Worm (Caenorhabditis elegans) whole organism, midembryonic: ENCODE measurements around the gene C43H6.6.

ENCODE experiments used
- T22C8.4 ChIP-seq: fragments of 200-800 bp; sonication (Bioruptor generic); IDR thresholded peaks from 2 replicates; pipeline ENCODE4 v1.3.6; 2022; ENCODE audit warnings: missing genetic modification characterization, missing compliant biosample characterization
- flt-1 ChIP-seq: fragments of 200-800 bp; sonication (Bioruptor generic); IDR thresholded peaks from 2 replicates; pipeline ENCODE4 v1.3.6; 2022; ENCODE audit warnings: missing genetic modification characterization, missing compliant biosample characterization
- tab-1 ChIP-seq: fragments of 200-800 bp; sonication (Bioruptor generic); IDR thresholded peaks from 2 replicates; pipeline ENCODE4 v1.3.6; 2022; ENCODE audit warnings: missing genetic modification characterization, missing compliant biosample characterization
- ztf-23 ChIP-seq: fragments of 200-800 bp; sonication (Bioruptor generic); IDR thresholded peaks from 2 replicates; pipeline ENCODE4 v1.3.6; 2022; ENCODE audit warnings: missing genetic modification reagents, missing genetic modification characterization, missing compliant biosample characterization

- TF ChIP-seq flt-1 (GFP tag; lab: Robert Waterston, UW) = no peak
- TF ChIP-seq tab-1 = no peak
- no peak for TF ChIP-seq ztf-23 (GFP tag; lab: Robert Waterston, UW)
- no peak for TF ChIP-seq T22C8.4 (GFP tag; lab: Robert Waterston, UW)
Observed at ce11 chrX:2443304-2443703, 48.2 kb downstream of the C43H6.6 start, which contains the start of gene T07D1.3.
